Worm (Caenorhabditis elegans) whole organism, L3 larva: Measurements from ENCODE around the gene sago-1.

ENCODE experiments used
- ama-1 ChIP-seq: fragments of 150-350 bp; optimal IDR thresholded peaks from 2 replicates; lab custom pipeline; 2018
- lin-39 ChIP-seq: fragments of 150-350 bp; optimal IDR thresholded peaks from 2 replicates; lab custom pipeline; 2018; ENCODE audit warnings: missing biosample characterization, missing genetic modification reagents, missing genetic modification characterization
- nhr-25 ChIP-seq: sonication (generic microtip); optimal IDR thresholded peaks from 2 replicates; lab custom pipeline; 2017; ENCODE audit warnings: missing biosample characterization, missing genetic modification characterization
- pqm-1 ChIP-seq: fragments of 150-350 bp; optimal IDR thresholded peaks from 2 replicates; lab custom pipeline; 2017; ENCODE audit warnings: missing biosample characterization, missing genetic modification characterization, inconsistent platforms
- unc-62 ChIP-seq: fragments of 150-350 bp; sonication (generic microtip); optimal IDR thresholded peaks from 4 replicates; lab custom pipeline; 2014; ENCODE audit warnings: missing biosample characterization, missing genetic modification reagents, missing genetic modification characterization
- zag-1 ChIP-seq: fragments of 150-350 bp; optimal IDR thresholded peaks from 2 replicates; lab custom pipeline; 2014; ENCODE audit warnings: missing biosample characterization, missing genetic modification characterization
- ztf-4 ChIP-seq: fragments of 150-350 bp; optimal IDR thresholded peaks from 2 replicates; lab custom pipeline; 2014; ENCODE audit warnings: missing biosample characterization, missing genetic modification characterization

DNA sequence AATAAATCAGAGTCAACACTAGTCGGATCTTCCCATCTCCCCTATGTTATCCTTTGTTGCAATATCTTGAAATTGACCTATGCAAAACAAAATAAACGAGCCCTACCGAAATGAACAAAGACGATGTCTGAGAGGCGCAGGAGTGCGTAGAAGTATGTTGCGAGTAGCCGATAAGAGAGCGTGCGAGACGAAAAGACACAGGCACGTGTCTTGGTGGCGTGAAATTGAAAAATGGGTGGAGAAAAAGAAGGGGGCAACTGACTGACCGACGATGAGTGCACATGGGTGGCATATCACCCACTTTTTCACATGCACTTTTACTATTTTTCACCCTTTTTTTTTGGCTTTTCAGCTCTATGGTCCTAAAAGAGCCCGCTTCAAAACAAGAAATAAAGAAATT is 44.6 kb downstream of the sago-1 start:
- TF ChIP-seq ztf-4 (tag; lab: Kevin White, UChicago) = no peak
- peak; percentile 43 for TF ChIP-seq lin-39 (tag; lab: Kevin White, UChicago)
- no peak for TF ChIP-seq ama-1 (lab: Kevin White, UChicago)
- no peak for TF ChIP-seq nhr-25
- TF ChIP-seq zag-1 (tag; lab: Kevin White, UChicago) = no peak
- TF ChIP-seq pqm-1 = no peak
- TF ChIP-seq unc-62 = peak; percentile 33
